Worm (Caenorhabditis elegans): ENCODE data around the gene acl-1.

- TF ChIP-seq elt-2 (tag; optimal IDR thresholded peaks at IDR 0.05), result no peak
- TF ChIP-seq lsy-12 (tag; optimal IDR thresholded peaks at IDR 0.05), result peak; percentile 41
- TF ChIP-seq nfya-1 (tag; optimal IDR thresholded peaks at IDR 0.05; ENCODE audit: insufficient read depth), result no peak
- no peak for TF ChIP-seq pha-4 (tag; optimal IDR thresholded peaks at IDR 0.05)
- TF ChIP-seq pqm-1 (tag; optimal IDR thresholded peaks at IDR 0.05), result no peak
- no peak for TF ChIP-seq ama-1 (optimal IDR thresholded peaks at IDR 0.05)
- TF ChIP-seq unc-62 (GFP tag; optimal IDR thresholded peaks at IDR 0.05), result no peak
- no peak for TF ChIP-seq nhr-237 (tag; optimal IDR thresholded peaks at IDR 0.05)
- no peak for TF ChIP-seq ztf-11 (tag; optimal IDR thresholded peaks at IDR 0.05)
Measured at ce11 chrX:15876936-15877335, 27.3 kb downstream of the acl-1 start.

Measured in whole organism, L3 larva.